Worm (Caenorhabditis elegans) whole organism, L3 larva: ENCODE measurements around the gene C08E3.14.

ENCODE experiments used
- R02D3.7 ChIP-seq: fragments of 150-350 bp; optimal IDR thresholded peaks from 2 replicates; lab custom pipeline; 2014; ENCODE audit warnings: missing biosample characterization, missing genetic modification characterization
- ZK546.5 ChIP-seq: sonication (generic microtip); optimal IDR thresholded peaks from 2 replicates; lab custom pipeline; 2017; ENCODE audit warnings: missing biosample characterization, missing genetic modification characterization
- aly-2 ChIP-seq: fragments of 150-350 bp; optimal IDR thresholded peaks from 2 replicates; lab custom pipeline; 2014; ENCODE audit warnings: missing biosample characterization, missing genetic modification characterization
- ama-1 ChIP-seq: fragments of 150-350 bp; optimal IDR thresholded peaks from 2 replicates; lab custom pipeline; 2018
- ceh-16 ChIP-seq: sonication (generic microtip); optimal IDR thresholded peaks from 2 replicates; lab custom pipeline; 2017; ENCODE audit warnings: missing biosample characterization, missing genetic modification characterization
- ceh-28 ChIP-seq: fragments of 150-350 bp; optimal IDR thresholded peaks from 2 replicates; lab custom pipeline; 2014; ENCODE audit warnings: missing biosample characterization, missing genetic modification reagents, missing genetic modification characterization
- ceh-82 ChIP-seq: fragments of 150-350 bp; optimal IDR thresholded peaks from 2 replicates; lab custom pipeline; 2014; ENCODE audit warnings: missing biosample characterization, missing genetic modification characterization
- daf-12 ChIP-seq: fragments of 150-350 bp; optimal IDR thresholded peaks from 2 replicates; lab custom pipeline; 2014; ENCODE audit warnings: missing biosample characterization, missing genetic modification reagents, missing genetic modification characterization
- egl-27 ChIP-seq: sonication (generic microtip); optimal IDR thresholded peaks from 4 replicates; lab custom pipeline; 2017; ENCODE audit warnings: missing biosample characterization, missing genetic modification reagents, missing genetic modification characterization
- egl-5 ChIP-seq: fragments of 150-350 bp; optimal IDR thresholded peaks from 2 replicates; lab custom pipeline; 2017; ENCODE audit warnings: missing biosample characterization, missing genetic modification reagents, missing genetic modification characterization, inconsistent platforms
- elt-1 ChIP-seq: fragments of 150-350 bp; optimal IDR thresholded peaks from 2 replicates; lab custom pipeline; 2014; ENCODE audit warnings: missing biosample characterization, missing genetic modification characterization
- elt-2 ChIP-seq: sonication (generic microtip); optimal IDR thresholded peaks from 2 replicates; lab custom pipeline; 2016; ENCODE audit warnings: missing genetic modification reagents, mild to moderate bottlenecking, missing genetic modification characterization, missing compliant biosample characterization
- elt-3 ChIP-seq, 3 experiments: fragments of 150-350 bp in 1 of 3; sonication (generic microtip) in 2 of 3; optimal IDR thresholded peaks; 2 replicates in 2 of 3; 4 replicates in 1 of 3; lab custom pipeline; 2014 to 2017; ENCODE audit warnings: missing biosample characterization in 3 of 3, missing genetic modification characterization in 3 of 3
- eor-1 ChIP-seq, 2 experiments: fragments of 150-350 bp; optimal IDR thresholded peaks; 2 replicates each; lab custom pipeline; 2014 to 2018; ENCODE audit warnings: missing biosample characterization in 2 of 2, missing genetic modification characterization in 2 of 2
- fkh-10 ChIP-seq: sonication (generic microtip); optimal IDR thresholded peaks from 2 replicates; lab custom pipeline; 2017; ENCODE audit warnings: missing biosample characterization, missing genetic modification reagents, missing genetic modification characterization
- fkh-2 ChIP-seq: fragments of 150-350 bp; optimal IDR thresholded peaks from 2 replicates; lab custom pipeline; 2014; ENCODE audit warnings: missing biosample characterization, missing genetic modification reagents, missing genetic modification characterization
- fos-1 ChIP-seq: fragments of 150-350 bp; optimal IDR thresholded peaks from 2 replicates; lab custom pipeline; 2014; ENCODE audit warnings: missing biosample characterization, missing genetic modification characterization
- jun-1 ChIP-seq: fragments of 150-350 bp; optimal IDR thresholded peaks from 2 replicates; lab custom pipeline; 2014; ENCODE audit warnings: missing biosample characterization, missing genetic modification reagents, missing genetic modification characterization
- lin-15B ChIP-seq: fragments of 150-350 bp; optimal IDR thresholded peaks from 2 replicates; lab custom pipeline; 2014; ENCODE audit warnings: missing biosample characterization, missing genetic modification characterization
- lin-39 ChIP-seq: fragments of 150-350 bp; optimal IDR thresholded peaks from 2 replicates; lab custom pipeline; 2018; ENCODE audit warnings: missing biosample characterization, missing genetic modification reagents, missing genetic modification characterization
- lsy-12 ChIP-seq: sonication (generic microtip); optimal IDR thresholded peaks from 2 replicates; lab custom pipeline; 2016; ENCODE audit warnings: mild to moderate bottlenecking, missing genetic modification characterization, missing compliant biosample characterization
- nfya-1 ChIP-seq: sonication (generic microtip); optimal IDR thresholded peaks from 2 replicates; lab custom pipeline; 2017; ENCODE audit warnings: missing genetic modification characterization, mild to moderate bottlenecking, missing compliant biosample characterization, antibody characterized with exemption, moderate library complexity; ENCODE audit not compliant: insufficient read depth
- nhr-11 ChIP-seq: fragments of 150-350 bp; optimal IDR thresholded peaks from 2 replicates; lab custom pipeline; 2014; ENCODE audit warnings: missing biosample characterization, missing genetic modification characterization
- nhr-23 ChIP-seq: fragments of 150-350 bp; optimal IDR thresholded peaks from 2 replicates; lab custom pipeline; 2014; ENCODE audit warnings: missing biosample characterization, missing genetic modification reagents, missing genetic modification characterization
- nhr-237 ChIP-seq: fragments of 150-350 bp; optimal IDR thresholded peaks from 2 replicates; lab custom pipeline; 2014; ENCODE audit warnings: missing biosample characterization, missing genetic modification characterization
- nhr-67 ChIP-seq: fragments of 150-350 bp; optimal IDR thresholded peaks from 2 replicates; lab custom pipeline; 2014; ENCODE audit warnings: missing biosample characterization, missing genetic modification characterization
- nhr-76 ChIP-seq: fragments of 150-350 bp; sonication (generic microtip); optimal IDR thresholded peaks from 5 replicates; lab custom pipeline; 2014; ENCODE audit warnings: missing biosample characterization, missing genetic modification characterization
- nhr-77 ChIP-seq: fragments of 150-350 bp; optimal IDR thresholded peaks from 2 replicates; lab custom pipeline; 2014; ENCODE audit warnings: missing biosample characterization, missing genetic modification characterization
- pha-4 ChIP-seq: fragments of 150-350 bp; optimal IDR thresholded peaks from 2 replicates; lab custom pipeline; 2014; ENCODE audit warnings: missing biosample characterization, missing genetic modification reagents, missing genetic modification characterization
- pqm-1 ChIP-seq: fragments of 150-350 bp; optimal IDR thresholded peaks from 2 replicates; lab custom pipeline; 2017; ENCODE audit warnings: missing biosample characterization, missing genetic modification characterization, inconsistent platforms
- unc-39 ChIP-seq: sonication (generic microtip); optimal IDR thresholded peaks from 4 replicates; lab custom pipeline; 2017; ENCODE audit warnings: missing biosample characterization, missing genetic modification characterization
- zag-1 ChIP-seq: fragments of 150-350 bp; optimal IDR thresholded peaks from 2 replicates; lab custom pipeline; 2014; ENCODE audit warnings: missing biosample characterization, missing genetic modification characterization
- ztf-11 ChIP-seq: fragments of 150-350 bp; optimal IDR thresholded peaks from 2 replicates; lab custom pipeline; 2014; ENCODE audit warnings: missing biosample characterization, missing genetic modification characterization

Gene C08E3.14

DNA sequence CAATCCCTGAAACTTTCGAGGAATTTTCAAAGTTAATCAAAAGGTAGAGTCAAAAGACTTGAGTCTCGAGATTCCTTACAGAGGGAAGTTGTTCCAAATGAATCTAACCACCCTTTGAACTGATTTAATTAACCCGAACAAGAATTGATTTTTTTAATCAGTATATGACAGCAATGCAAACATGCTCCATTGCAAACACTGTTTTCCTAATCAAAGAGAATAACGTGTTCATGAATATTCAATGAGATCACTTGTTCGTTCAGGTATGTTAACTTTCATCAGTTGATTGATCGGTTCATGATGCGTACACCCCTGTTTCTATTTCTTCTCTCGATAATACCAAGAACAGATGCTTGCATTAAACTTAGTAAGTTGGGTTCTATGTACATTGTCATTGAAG is at the start of gene C08E3.14:
C08E3.14 (plus strand) TSS at position 301 of the 400 bp plus-strand sequence.
- TF ChIP-seq ceh-16 (tag; lab: Kevin White, UChicago) = no peak
- no peak for TF ChIP-seq nhr-76
- no peak for TF ChIP-seq ama-1 (lab: Kevin White, UChicago)

ce11 chrII:1576030-1576429 is 49.7 kb upstream of the C08E3.14 start, which contains the start of gene K05F6.10:
K05F6.10 (minus strand) TSS chrII:1576130.
- TF ChIP-seq pha-4 = no peak
- no peak for TF ChIP-seq egl-5
- no peak for TF ChIP-seq elt-3 (tag; optimal IDR thresholded peaks at IDR 0.05; lab: Kevin White, UChicago)
- TF ChIP-seq nhr-67 (tag; lab: Kevin White, UChicago) = no peak
- no peak for TF ChIP-seq lin-15B (tag; lab: Kevin White, UChicago)
- no peak for TF ChIP-seq nhr-23 (tag; lab: Kevin White, UChicago)
- no peak for TF ChIP-seq ama-1 (lab: Kevin White, UChicago)
- no peak for TF ChIP-seq R02D3.7 (tag; lab: Kevin White, UChicago)
- TF ChIP-seq nhr-11 (tag; lab: Kevin White, UChicago) = no peak
- no peak for TF ChIP-seq nhr-237 (tag; lab: Kevin White, UChicago)
- TF ChIP-seq aly-2 (tag; lab: Kevin White, UChicago) = no peak
- no peak for TF ChIP-seq lsy-12 (tag; lab: Kevin White, UChicago)
- TF ChIP-seq nhr-76 = no peak
- no peak for TF ChIP-seq ceh-82 (tag; lab: Kevin White, UChicago)
- no peak for TF ChIP-seq egl-27 (tag; lab: Kevin White, UChicago)
- TF ChIP-seq zag-1 (tag; lab: Kevin White, UChicago) = no peak
- no peak for TF ChIP-seq elt-1 (tag; lab: Kevin White, UChicago)
- TF ChIP-seq, all 47 proteins: peak for 0

ce11 chrII:1576772-1577171 is 49.0 kb upstream of the C08E3.14 start:
- TF ChIP-seq jun-1 (tag; lab: Kevin White, UChicago) (peak; percentile 21), pha-4 (no peak), nhr-11 (tag; lab: Kevin White, UChicago) (no peak), ZK546.5 (tag; lab: Kevin White, UChicago) (no peak), elt-2 (tag; lab: Kevin White, UChicago) (peak; percentile 82), ama-1 (lab: Kevin White, UChicago) (no peak), daf-12 (tag; lab: Kevin White, UChicago) (no peak), elt-1 (tag; lab: Kevin White, UChicago) (no peak), unc-39 (tag; lab: Kevin White, UChicago) (no peak), eor-1 (tag; optimal IDR thresholded peaks at IDR 0.05; lab: Kevin White, UChicago) (no peak), nfya-1 (tag; lab: Kevin White, UChicago) (no peak), ceh-28 (no peak), pqm-1 (tag; lab: Kevin White, UChicago) (peak; percentile 68)

- peak; percentile 56 for TF ChIP-seq elt-2 (tag; lab: Kevin White, UChicago)
- TF ChIP-seq egl-5 = no peak
Observed at ce11 chrII:1579886-1580285, 45.9 kb upstream of the C08E3.14 start, which contains the start of gene math-38. math-38 (minus strand) TSS chrII:1579986.

- TF ChIP-seq fos-1 (tag; lab: Kevin White, UChicago) (no peak), eor-1 (tag; optimal IDR thresholded peaks at IDR 0.05; lab: Kevin White, UChicago) (no peak), ztf-11 (tag; lab: Kevin White, UChicago) (no peak), egl-27 (tag; lab: Kevin White, UChicago) (no peak), daf-12 (tag; lab: Kevin White, UChicago) (no peak), jun-1 (tag; lab: Kevin White, UChicago) (no peak), lsy-12 (tag; lab: Kevin White, UChicago) (no peak), elt-1 (tag; lab: Kevin White, UChicago) (no peak), fkh-2 (no peak), fkh-10 (GFP tag; lab: Kevin White, UChicago) (no peak), nhr-76 (no peak), nfya-1 (tag; lab: Kevin White, UChicago) (no peak), lin-39 (no peak), nhr-77 (tag; lab: Kevin White, UChicago) (no peak), aly-2 (tag; lab: Kevin White, UChicago) (no peak), ceh-28 (no peak), nhr-67 (tag; lab: Kevin White, UChicago) (no peak)
Observed at ce11 chrII:1584140-1584539, 41.6 kb upstream of the C08E3.14 start, which contains the start of gene clec-21. clec-21 (minus strand) TSS chrII:1584240.
